Fruit fly (Drosophila melanogaster) whole organism, embryonic: ENCODE measurements around the gene witty.

Experiments
- Ada2b ChIP-seq: fragments of 200-800 bp; sonication (Bioruptor generic); IDR thresholded peaks from 2 replicates; pipeline ENCODE4 v1.3.6; 2022; ENCODE audit warnings: missing biosample characterization, missing genetic modification characterization
- Bteb2 ChIP-seq: fragments of 200-800 bp; sonication (Bioruptor generic); optimal IDR thresholded peaks from 2 replicates; lab custom pipeline; 2016; ENCODE audit warnings: missing biosample characterization, missing genetic modification characterization
- CG11696 ChIP-seq: fragments of 200-800 bp; sonication (Bioruptor generic); IDR thresholded peaks from 2 replicates; pipeline ENCODE4 v1.3.6; 2022; ENCODE audit warnings: missing biosample characterization, missing genetic modification characterization
- CG12071 ChIP-seq: fragments of 200-800 bp; sonication (Bioruptor generic); optimal IDR thresholded peaks from 3 replicates; lab custom pipeline; 2018; ENCODE audit warnings: missing biosample characterization, mild to moderate bottlenecking, missing genetic modification characterization
- CG12104 ChIP-seq: fragments of 200-800 bp; sonication (Bioruptor generic); optimal IDR thresholded peaks from 3 replicates; lab custom pipeline; 2016; ENCODE audit warnings: missing biosample characterization, missing genetic modification characterization
- CG12659 ChIP-seq: fragments of 200-800 bp; sonication (Bioruptor generic); optimal IDR thresholded peaks from 3 replicates; lab custom pipeline; 2017; ENCODE audit warnings: mild to moderate bottlenecking, missing biosample characterization, missing genetic modification reagents, missing genetic modification characterization
- CG15601 ChIP-seq: fragments of 200-800 bp; sonication (Bioruptor generic); optimal IDR thresholded peaks from 3 replicates; lab custom pipeline; 2019; ENCODE audit warnings: missing biosample characterization, mild to moderate bottlenecking, missing genetic modification characterization, moderate library complexity
- CG17328 ChIP-seq: fragments of 200-800 bp; sonication (Bioruptor generic); IDR thresholded peaks from 2 replicates; pipeline ENCODE4 v1.3.6; 2022; ENCODE audit warnings: missing biosample characterization, missing genetic modification characterization
- CG17829 ChIP-seq: fragments of 200-800 bp; optimal IDR thresholded peaks from 2 replicates; lab custom pipeline; 2019; ENCODE audit warnings: missing biosample characterization, mild to moderate bottlenecking, missing genetic modification characterization, moderate library complexity
- CG18476 ChIP-seq: fragments of 200-800 bp; sonication (Bioruptor generic); optimal IDR thresholded peaks from 2 replicates; lab custom pipeline; 2016; ENCODE audit warnings: missing biosample characterization, mild to moderate bottlenecking, missing genetic modification characterization
- CG18599 ChIP-seq: fragments of 200-800 bp; sonication (Bioruptor generic); optimal IDR thresholded peaks from 3 replicates; lab custom pipeline; 2017; ENCODE audit warnings: missing biosample characterization, missing genetic modification characterization, mild to moderate bottlenecking, moderate library complexity, missing genetic modification reagents
- CG3065 ChIP-seq: fragments of 200-800 bp; sonication (Bioruptor generic); optimal IDR thresholded peaks from 2 replicates; lab custom pipeline; 2016; ENCODE audit warnings: missing biosample characterization, missing genetic modification characterization
- CG31224 ChIP-seq: fragments of 200-800 bp; sonication (Bioruptor generic); IDR thresholded peaks from 2 replicates; pipeline ENCODE4 v1.3.6; 2022; ENCODE audit warnings: missing biosample characterization, missing genetic modification characterization
- CG32772 ChIP-seq: fragments of 200-800 bp; sonication (Bioruptor generic); IDR thresholded peaks from 2 replicates; pipeline ENCODE4 v1.3.6; 2022; ENCODE audit warnings: missing biosample characterization, missing genetic modification characterization
- CG3281 ChIP-seq: fragments of 200-800 bp; sonication (Bioruptor generic); optimal IDR thresholded peaks from 3 replicates; lab custom pipeline; 2017; ENCODE audit warnings: missing biosample characterization, mild to moderate bottlenecking, missing genetic modification characterization
- CG3847 ChIP-seq: fragments of 200-800 bp; sonication (Bioruptor generic); IDR thresholded peaks from 2 replicates; pipeline ENCODE4 v1.3.6; 2022; ENCODE audit warnings: missing biosample characterization, missing genetic modification characterization
- CG4328 ChIP-seq: fragments of 200-800 bp; sonication (Bioruptor generic); optimal IDR thresholded peaks from 3 replicates; lab custom pipeline; 2017; ENCODE audit warnings: missing biosample characterization, missing genetic modification reagents, missing genetic modification characterization
- CG4707 ChIP-seq: fragments of 200-800 bp; sonication (Bioruptor generic); optimal IDR thresholded peaks from 2 replicates; lab custom pipeline; 2018; ENCODE audit warnings: missing biosample characterization, mild to moderate bottlenecking, missing genetic modification characterization, moderate library complexity
- CG4854 ChIP-seq: fragments of 200-800 bp; sonication (Bioruptor generic); optimal IDR thresholded peaks from 2 replicates; lab custom pipeline; 2016; ENCODE audit warnings: missing biosample characterization, missing genetic modification characterization, inconsistent platforms
- CG7745 ChIP-seq: fragments of 200-800 bp; sonication (Bioruptor generic); optimal IDR thresholded peaks from 2 replicates; lab custom pipeline; 2018; ENCODE audit warnings: missing biosample characterization, mild to moderate bottlenecking, missing genetic modification characterization, moderate library complexity
- CG7987 ChIP-seq: fragments of 200-800 bp; sonication (Bioruptor generic); optimal IDR thresholded peaks from 2 replicates; lab custom pipeline; 2018; ENCODE audit warnings: missing biosample characterization, mild to moderate bottlenecking, missing genetic modification characterization, moderate library complexity
- CG9876 ChIP-seq: fragments of 200-800 bp; sonication (Bioruptor generic); optimal IDR thresholded peaks from 2 replicates; lab custom pipeline; 2016; ENCODE audit warnings: missing biosample characterization, missing genetic modification characterization
- CoRest ChIP-seq: fragments of 200-800 bp; sonication (Bioruptor generic); optimal IDR thresholded peaks from 3 replicates; lab custom pipeline; 2018; ENCODE audit warnings: missing biosample characterization, mild to moderate bottlenecking, missing genetic modification characterization, moderate library complexity
- E2f2 ChIP-seq: fragments of 200-800 bp; sonication (Bioruptor generic); IDR thresholded peaks from 2 replicates; pipeline ENCODE4 v1.3.6; 2022; ENCODE audit warnings: missing biosample characterization, missing genetic modification characterization
- Hey ChIP-seq: fragments of 200-800 bp; sonication (Bioruptor generic); optimal IDR thresholded peaks from 3 replicates; lab custom pipeline; 2018; ENCODE audit warnings: missing biosample characterization, mild to moderate bottlenecking, missing genetic modification characterization
- Hmr ChIP-seq: fragments of 200-800 bp; sonication (Bioruptor generic); optimal IDR thresholded peaks from 3 replicates; lab custom pipeline; 2017; ENCODE audit warnings: mild to moderate bottlenecking, missing biosample characterization, missing genetic modification reagents, missing genetic modification characterization
- MESR4 ChIP-seq: fragments of 200-800 bp; sonication (Bioruptor generic); optimal IDR thresholded peaks from 2 replicates; lab custom pipeline; 2018; ENCODE audit warnings: missing biosample characterization, mild to moderate bottlenecking, missing genetic modification characterization, moderate library complexity
- MTF-1 ChIP-seq: fragments of 200-800 bp; sonication (Bioruptor generic); optimal IDR thresholded peaks from 2 replicates; lab custom pipeline; 2018; ENCODE audit warnings: missing biosample characterization, mild to moderate bottlenecking, missing genetic modification characterization, borderline replicate concordance
- NfI ChIP-seq: fragments of 200-800 bp; sonication (Bioruptor generic); optimal IDR thresholded peaks from 3 replicates; lab custom pipeline; 2018; ENCODE audit warnings: missing biosample characterization, mild to moderate bottlenecking, missing genetic modification characterization, moderate library complexity
- Oaz ChIP-seq: fragments of 200-800 bp; sonication (Bioruptor generic); IDR thresholded peaks from 2 replicates; pipeline ENCODE4 v1.3.6; 2022; ENCODE audit warnings: missing biosample characterization, missing genetic modification characterization
- Ravus ChIP-seq: fragments of 200-800 bp; sonication (Bioruptor generic); IDR thresholded peaks from 2 replicates; pipeline ENCODE4 v1.3.6; 2022; ENCODE audit warnings: missing biosample characterization, missing genetic modification characterization
- ara ChIP-seq: fragments of 200-800 bp; sonication (Bioruptor generic); IDR thresholded peaks from 2 replicates; pipeline ENCODE4 v1.3.6; 2022; ENCODE audit warnings: missing biosample characterization, missing genetic modification characterization
- ash1 ChIP-seq: fragments of 200-800 bp; sonication (Bioruptor generic); optimal IDR thresholded peaks from 2 replicates; lab custom pipeline; 2018; ENCODE audit warnings: missing biosample characterization, mild to moderate bottlenecking, missing genetic modification characterization
- ato ChIP-seq: fragments of 200-800 bp; sonication (Bioruptor generic); IDR thresholded peaks from 2 replicates; pipeline ENCODE4 v1.3.6; 2022; ENCODE audit warnings: missing biosample characterization, missing genetic modification characterization; ENCODE audit not compliant: partially characterized antibody
- ci ChIP-seq: fragments of 200-800 bp; sonication (Bioruptor generic); IDR thresholded peaks from 3 replicates; pipeline ENCODE4 v1.3.6; 2022; ENCODE audit warnings: missing biosample characterization, missing genetic modification characterization
- crol ChIP-seq: fragments of 200-800 bp; sonication (Bioruptor generic); IDR thresholded peaks from 2 replicates; pipeline ENCODE4 v1.3.6; 2022; ENCODE audit warnings: missing biosample characterization, missing genetic modification characterization
- da ChIP-seq: fragments of 200-800 bp; sonication (Bioruptor generic); optimal IDR thresholded peaks from 2 replicates; lab custom pipeline; 2016; ENCODE audit warnings: missing biosample characterization, missing genetic modification characterization
- ftz-f1 ChIP-seq: fragments of 200-800 bp; sonication (Bioruptor generic); optimal IDR thresholded peaks from 2 replicates; lab custom pipeline; 2016; ENCODE audit warnings: missing biosample characterization, missing genetic modification characterization
- gce ChIP-seq: fragments of 200-800 bp; sonication (Bioruptor generic); IDR thresholded peaks from 3 replicates; pipeline ENCODE4 v1.3.6; 2022; ENCODE audit warnings: missing biosample characterization, missing genetic modification characterization
- gem ChIP-seq: fragments of 200-800 bp; sonication (Bioruptor generic); optimal IDR thresholded peaks from 2 replicates; lab custom pipeline; 2019; ENCODE audit warnings: missing biosample characterization, mild to moderate bottlenecking, missing genetic modification characterization, moderate library complexity
- gfzf ChIP-seq: fragments of 200-800 bp; sonication (Bioruptor generic); optimal IDR thresholded peaks from 2 replicates; lab custom pipeline; 2016; ENCODE audit warnings: missing biosample characterization, mild to moderate bottlenecking, missing genetic modification characterization, moderate library complexity
- ind ChIP-seq: fragments of 200-800 bp; sonication (Bioruptor generic); optimal IDR thresholded peaks from 3 replicates; lab custom pipeline; 2016; ENCODE audit warnings: missing biosample characterization, missing genetic modification characterization
- jumu ChIP-seq: fragments of 200-800 bp; sonication (Bioruptor generic); optimal IDR thresholded peaks from 3 replicates; lab custom pipeline; 2016; ENCODE audit warnings: missing biosample characterization, missing genetic modification characterization
- mam ChIP-seq: fragments of 200-800 bp; sonication (Bioruptor generic); optimal IDR thresholded peaks from 3 replicates; lab custom pipeline; 2016; ENCODE audit warnings: missing biosample characterization, missing genetic modification characterization
- nerfin-1 ChIP-seq: fragments of 200-800 bp; sonication (Bioruptor generic); optimal IDR thresholded peaks from 3 replicates; lab custom pipeline; 2019; ENCODE audit warnings: missing biosample characterization, mild to moderate bottlenecking, missing genetic modification characterization, moderate library complexity
- onecut ChIP-seq: fragments of 200-800 bp; sonication (Bioruptor generic); IDR thresholded peaks from 2 replicates; pipeline ENCODE4 v1.3.6; 2022; ENCODE audit warnings: missing biosample characterization, missing genetic modification characterization
- pros ChIP-seq: fragments of 200-800 bp; sonication (Bioruptor generic); optimal IDR thresholded peaks from 3 replicates; lab custom pipeline; 2019; ENCODE audit warnings: missing biosample characterization, mild to moderate bottlenecking, missing genetic modification characterization, moderate library complexity
- sr ChIP-seq: fragments of 200-800 bp; sonication (Bioruptor generic); IDR thresholded peaks from 3 replicates; pipeline ENCODE4 v1.3.6; 2022; ENCODE audit warnings: missing biosample characterization, missing genetic modification characterization
- tup ChIP-seq: fragments of 200-800 bp; sonication (Bioruptor generic); optimal IDR thresholded peaks from 2 replicates; lab custom pipeline; 2016; ENCODE audit warnings: missing biosample characterization, mild to moderate bottlenecking, missing genetic modification characterization, moderate library complexity
- unc-4 ChIP-seq: fragments of 200-800 bp; sonication (Bioruptor generic); IDR thresholded peaks from 2 replicates; pipeline ENCODE4 v1.3.6; 2022; ENCODE audit warnings: missing biosample characterization, missing genetic modification characterization; ENCODE audit not compliant: partially characterized antibody

The witty gene

DNA sequence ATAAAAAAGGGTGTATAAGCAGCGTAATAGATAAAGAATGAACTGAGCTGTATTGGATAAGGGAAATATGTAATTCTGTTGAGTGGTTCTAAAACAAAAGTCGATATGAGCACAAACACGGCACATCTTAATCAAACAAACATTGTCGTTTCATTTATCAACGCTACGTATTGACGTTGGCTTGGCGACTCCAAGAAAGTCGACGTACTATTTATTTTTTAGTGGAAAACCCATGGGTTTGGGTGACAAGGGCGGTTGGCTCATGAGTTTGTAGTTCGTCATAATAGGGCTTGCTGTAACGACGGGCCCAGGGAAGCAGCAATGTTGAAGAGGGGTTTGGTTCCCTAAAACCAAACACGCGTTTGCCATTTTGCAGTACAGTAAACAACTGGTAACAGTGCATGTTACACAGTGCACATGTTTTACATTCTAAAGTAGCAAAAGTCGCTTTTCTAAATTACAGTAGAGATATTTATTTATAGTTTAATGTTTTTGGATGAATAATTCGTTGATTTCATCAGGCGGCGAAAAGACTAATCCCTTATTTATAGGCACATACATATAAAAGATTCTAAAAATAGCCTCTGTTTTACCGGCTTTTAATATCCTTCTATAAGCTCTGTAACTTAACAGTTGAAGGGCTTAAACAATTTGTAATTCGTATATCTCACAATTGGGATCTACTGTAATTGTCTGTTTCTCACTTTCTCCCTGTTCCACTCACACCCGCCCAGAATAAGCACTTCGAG lies 23.3 kb downstream of the witty start (continued):
- TF ChIP-seq ara (no peak), tup (GFP tag; lab: Kevin White, UChicago) (no peak), NfI (no peak), ind (GFP tag; lab: Kevin White, UChicago) (peak; percentile 2), gce (GFP tag; lab: Robert Waterston, UW) (no peak), ftz-f1 (GFP tag; lab: Kevin White, UChicago) (no peak), CG31224 (GFP tag; lab: Robert Waterston, UW) (peak; percentile 46; the same call in 1 of the 2 replicates), gem (tag; lab: Kevin White, UChicago) (peak; percentile 55), CG17328 (no peak), CG4328 (peak; percentile 1), Ada2b (GFP tag; lab: Robert Waterston, UW) (no peak), MTF-1 (GFP tag; lab: Kevin White, UChicago) (no peak), CG18599 (peak; percentile 53), unc-4 (no peak), CoRest (tag; lab: Kevin White, UChicago) (peak; percentile 37), CG12104 (GFP tag; lab: Kevin White, UChicago) (no peak), CG7745 (tag; lab: Kevin White, UChicago) (no peak), jumu (no peak), Hmr (peak; percentile 43), ash1 (GFP tag; lab: Kevin White, UChicago) (no peak), gfzf (GFP tag; lab: Kevin White, UChicago) (no peak), CG17829 (no peak), CG15601 (no peak), CG3065 (no peak), CG11696 (no peak), pros (GFP tag; lab: Kevin White, UChicago) (peak; percentile 51), crol (GFP tag; lab: Robert Waterston, UW) (no peak), CG18476 (GFP tag; lab: Kevin White, UChicago) (no peak), CG7987 (GFP tag; lab: Kevin White, UChicago) (peak; percentile 2), Oaz (no peak), Ravus (GFP tag; lab: Robert Waterston, UW) (no peak), CG12659 (GFP tag; lab: Kevin White, UChicago) (peak; percentile 20), CG12071 (no peak), nerfin-1 (tag; lab: Kevin White, UChicago) (no peak), E2f2 (no peak), mam (GFP tag; lab: Kevin White, UChicago) (no peak), CG3281 (peak; percentile 39), MESR4 (GFP tag; lab: Kevin White, UChicago) (no peak), CG4854 (GFP tag; lab: Kevin White, UChicago) (no peak), CG32772 (GFP tag; lab: Robert Waterston, UW) (no peak), Hey (tag; lab: Kevin White, UChicago) (no peak), ato (no peak), CG4707 (no peak), onecut (GFP tag; lab: Robert Waterston, UW) (no peak), CG9876 (no peak), ci (GFP tag; lab: Robert Waterston, UW) (no peak), CG3847 (no peak), Bteb2 (GFP tag; lab: Kevin White, UChicago) (no peak), sr (GFP tag; lab: Robert Waterston, UW) (no peak), da (GFP tag; lab: Kevin White, UChicago) (no peak)
